Fruit fly (Drosophila melanogaster): ENCODE results near the gene Sfp79B.

The Sfp79B gene

dm6 chr3L:22094308-22094866 lies 14.3 kb downstream of the Sfp79B start:
- TF ChIP-seq CG17801 (GFP tag; optimal IDR thresholded peaks at IDR 0.05; ENCODE audit: partially characterized antibody) = no peak

dm6 chr3L:22106704-22107103 lies 26.6 kb downstream of the Sfp79B start:
- no peak for TF ChIP-seq CG17801 (GFP tag; optimal IDR thresholded peaks at IDR 0.05; ENCODE audit: partially characterized antibody)

DNA sequence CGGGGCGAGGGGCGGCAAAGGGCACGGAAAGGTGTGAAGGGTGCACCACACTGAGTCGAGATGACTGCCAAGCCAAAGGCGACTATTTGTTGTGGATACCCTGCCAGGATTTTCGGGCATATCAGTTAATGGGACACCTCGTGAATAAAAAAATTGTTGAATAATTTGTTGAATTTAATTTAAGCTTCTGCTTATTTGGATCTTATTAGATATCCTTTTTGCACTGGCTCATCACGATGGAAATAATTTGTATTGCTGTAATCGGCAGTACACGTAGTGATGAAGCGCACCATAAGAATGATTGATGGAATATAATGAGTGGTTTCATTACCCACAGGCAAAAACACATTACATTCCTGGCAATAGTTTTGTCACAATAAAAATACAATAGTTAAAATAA lies 29.8 kb downstream of the Sfp79B start:
- TF ChIP-seq CG17801 (GFP tag; optimal IDR thresholded peaks at IDR 0.05; ENCODE audit: partially characterized antibody) = no peak

- TF ChIP-seq CG17801 (GFP tag; optimal IDR thresholded peaks at IDR 0.05; ENCODE audit: partially characterized antibody) = no peak
Observed at dm6 chr3L:22113186-22113585, 33.1 kb downstream of the Sfp79B start.
